Worm (Caenorhabditis elegans) whole organism, L1 larva: ENCODE data around the gene Y47D7A.19.

ENCODE experiments used
- C04F5.9 ChIP-seq: sonication (generic microtip); optimal IDR thresholded peaks from 2 replicates; lab custom pipeline; 2016; ENCODE audit warnings: missing genetic modification characterization, missing compliant biosample characterization
- F16B12.6 ChIP-seq: fragments of 150-350 bp; optimal IDR thresholded peaks from 2 replicates; lab custom pipeline; 2014; ENCODE audit warnings: missing biosample characterization, missing genetic modification characterization
- Y116A8C.19 ChIP-seq: sonication (generic microtip); optimal IDR thresholded peaks from 2 replicates; lab custom pipeline; 2016; ENCODE audit warnings: missing compliant biosample characterization, missing genetic modification characterization, borderline replicate concordance
- aha-1 ChIP-seq: fragments of 150-350 bp; optimal IDR thresholded peaks from 2 replicates; lab custom pipeline; 2014; ENCODE audit warnings: missing biosample characterization, missing genetic modification characterization
- ceh-82 ChIP-seq, 3 experiments: fragments of 150-350 bp in 1 of 3; sonication (generic microtip) in 2 of 3; optimal IDR thresholded peaks; 2 replicates each; lab custom pipeline; 2014 to 2017; ENCODE audit warnings: missing biosample characterization in 3 of 3, missing genetic modification characterization in 3 of 3
- ceh-90 ChIP-seq: sonication (generic microtip); optimal IDR thresholded peaks from 2 replicates; lab custom pipeline; 2016; ENCODE audit warnings: missing genetic modification characterization, missing compliant biosample characterization
- dpl-1 ChIP-seq, 3 experiments: fragments of 150-350 bp in 2 of 3; sonication (generic microtip) in 1 of 3; optimal IDR thresholded peaks; 2 replicates each; lab custom pipeline; 2014 to 2017; ENCODE audit warnings: missing biosample characterization in 3 of 3, missing genetic modification characterization in 3 of 3, missing genetic modification reagents in 3 of 3
- dsc-1 ChIP-seq: sonication (generic microtip); optimal IDR thresholded peaks from 2 replicates; lab custom pipeline; 2016; ENCODE audit warnings: mild to moderate bottlenecking, missing genetic modification characterization, missing compliant biosample characterization
- efl-1 ChIP-seq, 4 experiments: fragments of 150-350 bp; optimal IDR thresholded peaks in 3 of 4; peaks in 1 of 4; 1 replicate in 1 of 4; 2 replicates in 3 of 4; lab custom pipeline; 2014; ENCODE audit warnings: missing biosample characterization in 2 of 4, missing genetic modification characterization in 2 of 4, missing genetic modification reagents in 2 of 4
- egl-13 ChIP-seq: sonication (generic microtip); optimal IDR thresholded peaks from 2 replicates; lab custom pipeline; 2016; ENCODE audit warnings: missing genotype, missing genetic modification reagents, missing genetic modification characterization, missing compliant biosample characterization
- elt-3 ChIP-seq, 6 experiments: fragments of 150-350 bp in 1 of 6; sonication (generic microtip); optimal IDR thresholded peaks; 2 replicates each; lab custom pipeline; 2017 to 2018; ENCODE audit warnings: missing biosample characterization in 6 of 6, missing genetic modification characterization in 6 of 6, inconsistent platforms in 1 of 6
- fkh-4 ChIP-seq: sonication (generic microtip); optimal IDR thresholded peaks from 2 replicates; lab custom pipeline; 2016; ENCODE audit warnings: missing compliant biosample characterization, missing genetic modification characterization, borderline replicate concordance
- hlh-17 ChIP-seq: fragments of 200-800 bp; sonication (Bioruptor generic); optimal IDR thresholded peaks from 2 replicates; lab custom pipeline; 2018; ENCODE audit warnings: missing genetic modification characterization, mild to moderate bottlenecking, missing compliant biosample characterization, moderate library complexity, borderline replicate concordance
- hlh-4 ChIP-seq: sonication (generic microtip); optimal IDR thresholded peaks from 2 replicates; lab custom pipeline; 2016; ENCODE audit warnings: mild to moderate bottlenecking, missing genetic modification characterization, missing compliant biosample characterization
- hpl-2 ChIP-seq: fragments of 150-350 bp; optimal IDR thresholded peaks from 2 replicates; lab custom pipeline; 2014; ENCODE audit warnings: missing biosample characterization, missing genetic modification reagents, missing genetic modification characterization
- irx-1 ChIP-seq: sonication (generic microtip); optimal IDR thresholded peaks from 2 replicates; lab custom pipeline; 2016; ENCODE audit warnings: missing genetic modification characterization, missing compliant biosample characterization
- jun-1 ChIP-seq: fragments of 150-350 bp; optimal IDR thresholded peaks from 2 replicates; lab custom pipeline; 2014; ENCODE audit warnings: missing biosample characterization, missing genetic modification reagents, missing genetic modification characterization
- lin-14 ChIP-seq: fragments of 200-800 bp; sonication (Bioruptor generic); optimal IDR thresholded peaks from 2 replicates; lab custom pipeline; 2018; ENCODE audit warnings: mild to moderate bottlenecking, missing genetic modification characterization, moderate library complexity, missing compliant biosample characterization
- lin-15B ChIP-seq: fragments of 150-350 bp; sonication (generic microtip); optimal IDR thresholded peaks from 3 replicates; lab custom pipeline; 2014; ENCODE audit warnings: missing biosample characterization, missing genetic modification characterization
- lin-35 ChIP-seq, 2 experiments: fragments of 150-350 bp; optimal IDR thresholded peaks; 2 replicates each; lab custom pipeline; 2014; ENCODE audit warnings: missing biosample characterization in 2 of 2, missing genetic modification characterization in 2 of 2, missing genetic modification reagents in 2 of 2
- lir-3 ChIP-seq: sonication (generic microtip); optimal IDR thresholded peaks from 2 replicates; lab custom pipeline; 2016; ENCODE audit warnings: mild to moderate bottlenecking, missing genetic modification characterization, moderate library complexity, missing compliant biosample characterization; ENCODE audit not compliant: poor library complexity
- lsy-2 ChIP-seq, 2 experiments: fragments of 150-350 bp; optimal IDR thresholded peaks; 2 replicates each; lab custom pipeline; 2014; ENCODE audit warnings: missing biosample characterization in 2 of 2, missing genetic modification characterization in 2 of 2
- mdl-1 ChIP-seq, 2 experiments: fragments of 150-350 bp; optimal IDR thresholded peaks; 2 replicates each; lab custom pipeline; 2014 to 2017; ENCODE audit warnings: missing biosample characterization in 2 of 2, missing genetic modification characterization in 2 of 2, inconsistent platforms in 1 of 2
- nhr-11 ChIP-seq: fragments of 150-350 bp; optimal IDR thresholded peaks from 2 replicates; lab custom pipeline; 2014; ENCODE audit warnings: missing biosample characterization, missing genetic modification characterization
- nhr-76 ChIP-seq: sonication (generic microtip); optimal IDR thresholded peaks from 2 replicates; lab custom pipeline; 2017; ENCODE audit warnings: missing biosample characterization, missing genetic modification characterization
- nhr-77 ChIP-seq: fragments of 150-350 bp; optimal IDR thresholded peaks from 2 replicates; lab custom pipeline; 2014; ENCODE audit warnings: missing biosample characterization, missing genetic modification characterization
- nhr-84 ChIP-seq: sonication (generic microtip); optimal IDR thresholded peaks from 2 replicates; lab custom pipeline; 2017; ENCODE audit warnings: missing biosample characterization, missing genetic modification characterization
- nhr-90 ChIP-seq: sonication (generic microtip); optimal IDR thresholded peaks from 2 replicates; lab custom pipeline; 2016; ENCODE audit warnings: mild to moderate bottlenecking, missing genetic modification characterization, missing compliant biosample characterization; ENCODE audit not compliant: poor library complexity
- pag-3 ChIP-seq: sonication (generic microtip); optimal IDR thresholded peaks from 2 replicates; lab custom pipeline; 2017; ENCODE audit warnings: missing genetic modification characterization, mild to moderate bottlenecking, missing compliant biosample characterization, antibody characterized with exemption, borderline replicate concordance; ENCODE audit not compliant: insufficient read depth
- pax-3 ChIP-seq: fragments of 200-800 bp; sonication (Bioruptor generic); optimal IDR thresholded peaks from 2 replicates; lab custom pipeline; 2018; ENCODE audit warnings: mild to moderate bottlenecking, missing genetic modification characterization, moderate library complexity, missing compliant biosample characterization
- rnt-1 ChIP-seq: sonication (generic microtip); optimal IDR thresholded peaks from 2 replicates; lab custom pipeline; 2016; ENCODE audit warnings: mild to moderate bottlenecking, missing genetic modification characterization, moderate library complexity, missing compliant biosample characterization
- snpc-4 ChIP-seq: fragments of 150-350 bp; optimal IDR thresholded peaks from 2 replicates; lab custom pipeline; 2014; ENCODE audit warnings: missing biosample characterization, missing genetic modification characterization
- snu-23 ChIP-seq: sonication (generic microtip); optimal IDR thresholded peaks from 2 replicates; lab custom pipeline; 2016; ENCODE audit warnings: missing genetic modification characterization, missing compliant biosample characterization
- sox-4 ChIP-seq: sonication (generic microtip); optimal IDR thresholded peaks from 2 replicates; lab custom pipeline; 2016; ENCODE audit warnings: missing genetic modification characterization, missing compliant biosample characterization
- sptf-1 ChIP-seq: fragments of 150-350 bp; optimal IDR thresholded peaks from 2 replicates; lab custom pipeline; 2014; ENCODE audit warnings: missing biosample characterization, missing genetic modification characterization
- swsn-7 ChIP-seq: sonication (generic microtip); optimal IDR thresholded peaks from 2 replicates; lab custom pipeline; 2016; ENCODE audit warnings: missing genetic modification characterization, missing compliant biosample characterization
- tlp-1 ChIP-seq: fragments of 150-350 bp; optimal IDR thresholded peaks from 2 replicates; lab custom pipeline; 2014; ENCODE audit warnings: missing biosample characterization, missing genetic modification characterization
- unc-130 ChIP-seq: fragments of 150-350 bp; optimal IDR thresholded peaks from 2 replicates; lab custom pipeline; 2017; ENCODE audit warnings: missing biosample characterization, missing genetic modification characterization, inconsistent platforms
- unc-30 ChIP-seq: sonication (generic microtip); optimal IDR thresholded peaks from 2 replicates; lab custom pipeline; 2017; ENCODE audit warnings: missing biosample characterization, missing genetic modification characterization
- vab-15 ChIP-seq: sonication (generic microtip); optimal IDR thresholded peaks from 2 replicates; lab custom pipeline; 2017; ENCODE audit warnings: missing genotype, mild to moderate bottlenecking, missing genetic modification characterization, missing compliant biosample characterization
- xbp-1 ChIP-seq: sonication (generic microtip); optimal IDR thresholded peaks from 2 replicates; lab custom pipeline; 2016; ENCODE audit warnings: missing genetic modification characterization, missing compliant biosample characterization
- zip-4 ChIP-seq: fragments of 200-800 bp; sonication (Bioruptor generic); optimal IDR thresholded peaks from 2 replicates; lab custom pipeline; 2018; ENCODE audit warnings: mild to moderate bottlenecking, missing genetic modification characterization, moderate library complexity, missing compliant biosample characterization
- ztf-11 ChIP-seq, 2 experiments: sonication (generic microtip); optimal IDR thresholded peaks; 2 replicates each; lab custom pipeline; 2016 to 2017; ENCODE audit warnings: missing genetic modification characterization in 2 of 2, missing biosample characterization in 1 of 2, missing compliant biosample characterization in 1 of 2

The Y47D7A.19 gene

DNA sequence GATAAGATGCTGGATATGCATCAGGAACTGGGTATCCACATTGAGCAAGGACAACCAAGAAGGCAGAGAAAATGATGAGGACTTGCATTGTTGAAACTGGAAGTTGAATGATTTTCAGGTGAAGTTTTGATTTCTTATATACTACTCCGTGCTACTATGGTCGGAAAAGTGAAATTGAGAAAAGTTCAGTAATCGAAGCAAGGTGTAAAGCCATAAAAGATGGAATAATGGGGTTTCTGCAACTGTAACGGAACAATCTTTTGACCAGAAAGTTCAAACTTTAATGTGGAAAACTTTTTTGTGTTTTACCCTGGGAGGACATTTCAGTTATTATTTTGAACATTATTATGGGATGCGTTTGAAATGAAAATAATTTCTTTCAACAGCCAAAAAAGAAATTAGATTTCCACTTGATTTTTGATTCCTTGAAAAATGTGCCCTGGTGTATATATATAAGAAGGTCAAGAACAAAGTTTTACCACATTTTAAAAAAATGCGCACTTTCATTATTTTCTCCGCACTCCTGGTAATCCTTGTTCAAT lies at the start of gene Y47D7A.19, which contains the start of gene Y47D7A.9:
Y47D7A.19 (plus strand) TSS at position 492 of the 542 bp plus-strand sequence.
Y47D7A.9 (minus strand) TSS at position 101 of the 542 bp plus-strand sequence.
- TF ChIP-seq lsy-2 (tag; optimal IDR thresholded peaks at IDR 0.05; lab: Kevin White, UChicago) (no peak), ceh-82 (tag; optimal IDR thresholded peaks at IDR 0.05; lab: Kevin White, UChicago) (no peak), dsc-1 (no peak), xbp-1 (tag; lab: Kevin White, UChicago) (no peak), unc-130 (tag; lab: Kevin White, UChicago) (no peak), hlh-4 (tag; lab: Kevin White, UChicago) (no peak)

ce11 chrV:4374625-4375024 lies 49.5 kb upstream of the Y47D7A.19 start, which contains the start of gene neg-1:
Gene neg-1, minus strand, starts transcription at chrV:4374874.
- no peak for TF ChIP-seq sptf-1 (tag; lab: Kevin White, UChicago)
- TF ChIP-seq mdl-1 (tag; optimal IDR thresholded peaks at IDR 0.05; lab: Kevin White, UChicago): no peak
- no peak for TF ChIP-seq swsn-7 (tag; lab: Kevin White, UChicago)
- no peak for TF ChIP-seq nhr-76 (tag; lab: Kevin White, UChicago)
- no peak for TF ChIP-seq efl-1 (optimal IDR thresholded peaks at IDR 0.05; lab: Kevin White, UChicago)
- TF ChIP-seq efl-1 (GFP tag; optimal IDR thresholded peaks at IDR 0.05 in 1 of 2; lab: Kevin White, UChicago): no peak
- no peak for TF ChIP-seq hpl-2 (GFP tag; lab: Kevin White, UChicago)
- no peak for TF ChIP-seq sox-4 (tag; lab: Kevin White, UChicago)
- TF ChIP-seq aha-1: no peak
- TF ChIP-seq pag-3 (tag; lab: Kevin White, UChicago): no peak
- TF ChIP-seq, all 84 proteins: peak for 0

ce11 chrV:4375807-4376564 lies 48.2 kb upstream of the Y47D7A.19 start, which contains the start of gene F32D1.7:
Gene F32D1.7, minus strand, starts transcription at chrV:4376173.
- TF ChIP-seq F16B12.6 (no peak), egl-13 (tag; lab: Kevin White, UChicago) (no peak), lin-14 (GFP tag; lab: Kevin White, UChicago) (no peak), efl-1 (optimal IDR thresholded peaks at IDR 0.05; lab: Kevin White, UChicago) (no peak), efl-1 (GFP tag; optimal IDR thresholded peaks at IDR 0.05 in 1 of 2; lab: Kevin White, UChicago) (no peak), nhr-84 (tag; lab: Kevin White, UChicago) (no peak), ceh-90 (tag; lab: Kevin White, UChicago) (no peak), hlh-17 (GFP tag; lab: Kevin White, UChicago) (no peak), lin-35 (GFP tag; optimal IDR thresholded peaks at IDR 0.05; lab: Kevin White, UChicago) (no peak), tlp-1 (tag; lab: Kevin White, UChicago) (no peak), nhr-90 (tag; lab: Kevin White, UChicago) (no peak), zip-4 (GFP tag; lab: Kevin White, UChicago) (no peak), jun-1 (tag; lab: Kevin White, UChicago) (no peak), unc-30 (tag; lab: Kevin White, UChicago) (no peak), lir-3 (tag; lab: Kevin White, UChicago) (no peak), lin-15B (tag; lab: Kevin White, UChicago) (no peak)

ce11 chrV:4377622-4378021 lies 46.5 kb upstream of the Y47D7A.19 start, which contains the start of gene F32D1.8:
Gene F32D1.8, minus strand, starts transcription at chrV:4377722.
- TF ChIP-seq efl-1 (optimal IDR thresholded peaks at IDR 0.05; lab: Kevin White, UChicago) (no peak), efl-1 (GFP tag; optimal IDR thresholded peaks at IDR 0.05 in 1 of 2; lab: Kevin White, UChicago) (no peak), Y116A8C.19 (tag; lab: Kevin White, UChicago) (no peak), dpl-1 (GFP tag; optimal IDR thresholded peaks at IDR 0.05; lab: Kevin White, UChicago) (no peak), elt-3 (tag; optimal IDR thresholded peaks at IDR 0.05; lab: Kevin White, UChicago) (no peak), nhr-11 (tag; lab: Kevin White, UChicago) (no peak), egl-13 (tag; lab: Kevin White, UChicago) (no peak), rnt-1 (tag; lab: Kevin White, UChicago) (no peak), pax-3 (no peak), vab-15 (tag; lab: Kevin White, UChicago) (no peak), nhr-77 (tag; lab: Kevin White, UChicago) (no peak), C04F5.9 (tag; lab: Kevin White, UChicago) (no peak), snu-23 (GFP tag; lab: Kevin White, UChicago) (no peak), tlp-1 (tag; lab: Kevin White, UChicago) (no peak), swsn-7 (tag; lab: Kevin White, UChicago) (no peak), fkh-4 (tag; lab: Kevin White, UChicago) (no peak), aha-1 (no peak), snpc-4 (tag; lab: Kevin White, UChicago) (no peak), irx-1 (tag; lab: Kevin White, UChicago) (no peak), ztf-11 (tag; optimal IDR thresholded peaks at IDR 0.05; lab: Kevin White, UChicago) (no peak)
